Worm (Caenorhabditis elegans) whole organism, young adult: Measurements from ENCODE around the gene srm-4.

Experiments
- B0035.1 ChIP-seq: sonication (generic microtip); optimal IDR thresholded peaks from 2 replicates; lab custom pipeline; 2016; ENCODE audit warnings: missing genetic modification characterization, mild to moderate bottlenecking, missing compliant biosample characterization, missing genotype, missing genetic modification reagents
- B0336.3 ChIP-seq: fragments of 200-800 bp; sonication (Bioruptor generic); IDR thresholded peaks from 2 replicates; pipeline ENCODE4 v1.3.6; 2022; ENCODE audit warnings: missing genetic modification characterization, missing compliant biosample characterization
- C06A6.2 ChIP-seq: fragments of 200-800 bp; sonication (Bioruptor generic); conservative IDR thresholded peaks from 2 replicates; pipeline ENCODE4 v1.3.6; 2022; ENCODE audit warnings: missing genetic modification characterization, missing compliant biosample characterization
- C17E4.6 ChIP-seq: fragments of 200-800 bp; sonication (Bioruptor generic); IDR thresholded peaks from 2 replicates; pipeline ENCODE4 v1.3.6; 2022; ENCODE audit warnings: missing genetic modification reagents, missing genetic modification characterization, missing compliant biosample characterization
- F23B12.7 ChIP-seq: sonication (generic microtip); optimal IDR thresholded peaks from 2 replicates; lab custom pipeline; 2017; ENCODE audit warnings: missing genetic modification characterization, mild to moderate bottlenecking, missing compliant biosample characterization, antibody characterized with exemption, moderate library complexity; ENCODE audit not compliant: insufficient read depth
- F52B5.7 ChIP-seq: sonication (generic microtip); optimal IDR thresholded peaks from 2 replicates; lab custom pipeline; 2016; ENCODE audit warnings: mild to moderate bottlenecking, missing genetic modification characterization, missing compliant biosample characterization
- F57C9.4 ChIP-seq: sonication (generic microtip); optimal IDR thresholded peaks from 2 replicates; lab custom pipeline; 2017; ENCODE audit warnings: mild to moderate bottlenecking, missing genetic modification characterization, missing compliant biosample characterization
- K11D2.4 ChIP-seq: fragments of 200-800 bp; sonication (Bioruptor generic); IDR thresholded peaks from 2 replicates; pipeline ENCODE4 v1.3.6; 2022; ENCODE audit warnings: missing genetic modification reagents, missing genetic modification characterization, missing compliant biosample characterization
- K12H6.12 ChIP-seq: fragments of 200-800 bp; sonication (Bioruptor generic); optimal IDR thresholded peaks from 2 replicates; lab custom pipeline; 2018; ENCODE audit warnings: mild to moderate bottlenecking, missing genetic modification characterization, missing compliant biosample characterization
- Y53G8AR.9 ChIP-seq: fragments of 200-800 bp; sonication (Bioruptor generic); conservative IDR thresholded peaks from 2 replicates; pipeline ENCODE4 v1.3.6; 2022; ENCODE audit warnings: missing genetic modification reagents, missing genetic modification characterization, missing compliant biosample characterization
- Y79H2A.3 ChIP-seq: fragments of 200-800 bp; sonication (Bioruptor generic); conservative IDR thresholded peaks from 2 replicates; pipeline ENCODE4 v1.3.6; 2022; ENCODE audit warnings: missing genetic modification reagents, missing genetic modification characterization, missing compliant biosample characterization
- ama-1 ChIP-seq, 3 experiments: fragments of 150-350 bp in 1 of 3; sonication (generic microtip) in 2 of 3; optimal IDR thresholded peaks; 2 replicates each; lab custom pipeline; 2014 to 2018; ENCODE audit warnings: missing biosample characterization in 2 of 3, missing genetic modification characterization in 2 of 3, missing genetic modification reagents in 2 of 3
- atf-7 ChIP-seq: sonication (generic microtip); optimal IDR thresholded peaks from 2 replicates; lab custom pipeline; 2017; ENCODE audit warnings: mild to moderate bottlenecking, missing genetic modification characterization, missing compliant biosample characterization
- attf-3 ChIP-seq: fragments of 200-800 bp; sonication (Bioruptor generic); conservative IDR thresholded peaks from 2 replicates; pipeline ENCODE4 v1.3.6; 2022; ENCODE audit warnings: missing genetic modification reagents, missing genetic modification characterization, missing compliant biosample characterization
- attf-5 ChIP-seq: fragments of 200-800 bp; sonication (Bioruptor generic); optimal IDR thresholded peaks from 2 replicates; lab custom pipeline; 2018; ENCODE audit warnings: mild to moderate bottlenecking, missing genetic modification characterization, missing compliant biosample characterization
- bed-1 ChIP-seq: fragments of 200-800 bp; sonication (Bioruptor generic); IDR thresholded peaks from 2 replicates; pipeline ENCODE4 v1.3.6; 2022; ENCODE audit warnings: missing genetic modification reagents, missing genetic modification characterization, missing compliant biosample characterization
- bed-2 ChIP-seq: fragments of 200-800 bp; sonication (Bioruptor generic); IDR thresholded peaks from 2 replicates; pipeline ENCODE4 v1.3.6; 2022; ENCODE audit warnings: missing genetic modification reagents, missing genetic modification characterization, missing compliant biosample characterization
- cebp-1 ChIP-seq, 2 experiments: fragments of 200-800 bp in 1 of 2; sonication (Bioruptor generic) in 1 of 2; sonication (generic microtip) in 1 of 2; IDR thresholded peaks in 1 of 2; optimal IDR thresholded peaks in 1 of 2; 2 replicates each; pipeline versions ENCODE4 v1.3.6 to Lab custom; 2017 to 2022; ENCODE audit warnings: missing compliant biosample characterization in 2 of 2, missing genetic modification characterization in 2 of 2, mild to moderate bottlenecking in 1 of 2, missing genetic modification reagents in 1 of 2, moderate library complexity in 1 of 2
- cebp-2 ChIP-seq: fragments of 200-800 bp; sonication (Bioruptor generic); IDR thresholded peaks from 2 replicates; pipeline ENCODE4 v1.3.6; 2022; ENCODE audit warnings: missing genetic modification characterization, missing compliant biosample characterization
- ceh-40 ChIP-seq: fragments of 200-800 bp; sonication (Bioruptor generic); IDR thresholded peaks from 2 replicates; pipeline ENCODE4 v1.3.6; 2022; ENCODE audit warnings: missing genetic modification characterization, missing compliant biosample characterization
- dpff-1 ChIP-seq: sonication (generic microtip); optimal IDR thresholded peaks from 2 replicates; lab custom pipeline; 2017; ENCODE audit warnings: mild to moderate bottlenecking, missing genetic modification characterization, missing compliant biosample characterization
- fkh-3 ChIP-seq: sonication (generic microtip); optimal IDR thresholded peaks from 2 replicates; lab custom pipeline; 2016; ENCODE audit warnings: mild to moderate bottlenecking, missing genetic modification characterization, missing compliant biosample characterization
- hmg-20 ChIP-seq: fragments of 200-800 bp; sonication (Bioruptor generic); IDR thresholded peaks from 2 replicates; pipeline ENCODE4 v1.3.6; 2022; ENCODE audit warnings: missing genetic modification reagents, missing genetic modification characterization, missing compliant biosample characterization
- hsf-1 ChIP-seq: fragments of 200-800 bp; sonication (Bioruptor generic); IDR thresholded peaks from 2 replicates; pipeline ENCODE4 v1.3.6; 2022; ENCODE audit warnings: missing genetic modification reagents, missing genetic modification characterization, missing compliant biosample characterization
- lin-26 ChIP-seq: fragments of 200-800 bp; sonication (Bioruptor generic); IDR thresholded peaks from 2 replicates; pipeline ENCODE4 v1.3.6; 2022; ENCODE audit warnings: missing genetic modification reagents, missing genetic modification characterization, missing compliant biosample characterization
- lir-1 ChIP-seq: fragments of 200-800 bp; sonication (Bioruptor generic); conservative IDR thresholded peaks from 2 replicates; pipeline ENCODE4 v1.3.6; 2022; ENCODE audit warnings: missing genetic modification reagents, missing genetic modification characterization, missing compliant biosample characterization
- madf-10 ChIP-seq: sonication (generic microtip); optimal IDR thresholded peaks from 2 replicates; lab custom pipeline; 2016; ENCODE audit warnings: mild to moderate bottlenecking, missing genetic modification characterization, missing compliant biosample characterization
- madf-3 ChIP-seq: fragments of 200-800 bp; sonication (Bioruptor generic); IDR thresholded peaks from 2 replicates; pipeline ENCODE4 v1.3.6; 2022; ENCODE audit warnings: missing genetic modification reagents, missing genetic modification characterization, missing compliant biosample characterization
- madf-8 ChIP-seq: fragments of 200-800 bp; sonication (Bioruptor generic); conservative IDR thresholded peaks from 2 replicates; pipeline ENCODE4 v1.3.6; 2022; ENCODE audit warnings: missing genetic modification reagents, missing genetic modification characterization, missing compliant biosample characterization
- mel-28 ChIP-seq: sonication (generic microtip); optimal IDR thresholded peaks from 2 replicates; lab custom pipeline; 2016; ENCODE audit warnings: borderline replicate concordance, mild to moderate bottlenecking, missing genetic modification characterization, missing compliant biosample characterization
- nhr-27 ChIP-seq: fragments of 200-800 bp; sonication (Bioruptor generic); optimal IDR thresholded peaks from 2 replicates; lab custom pipeline; 2018; ENCODE audit warnings: mild to moderate bottlenecking, missing genetic modification characterization, moderate library complexity, missing compliant biosample characterization
- nhr-80 ChIP-seq: sonication (generic microtip); optimal IDR thresholded peaks from 2 replicates; lab custom pipeline; 2016; ENCODE audit warnings: missing genetic modification characterization, missing compliant biosample characterization
- nhr-90 ChIP-seq: sonication (generic microtip); optimal IDR thresholded peaks from 2 replicates; lab custom pipeline; 2016; ENCODE audit warnings: missing genotype, mild to moderate bottlenecking, missing genetic modification characterization, missing compliant biosample characterization
- pbrm-1 ChIP-seq: fragments of 200-800 bp; sonication (Bioruptor generic); IDR thresholded peaks from 2 replicates; pipeline ENCODE4 v1.3.6; 2022; ENCODE audit warnings: missing genetic modification reagents, missing genetic modification characterization, missing compliant biosample characterization
- rcor-1 ChIP-seq: fragments of 200-800 bp; sonication (Bioruptor generic); IDR thresholded peaks from 2 replicates; pipeline ENCODE4 v1.3.6; 2022; ENCODE audit warnings: missing genetic modification reagents, missing genetic modification characterization, missing compliant biosample characterization
- rec-8 ChIP-seq, 2 experiments: sonication (generic microtip); optimal IDR thresholded peaks; 2 replicates each; lab custom pipeline; 2016; ENCODE audit warnings: mild to moderate bottlenecking in 2 of 2, missing genetic modification characterization in 2 of 2, missing genetic modification reagents in 2 of 2, missing genotype in 2 of 2, missing biosample characterization in 1 of 2, missing compliant biosample characterization in 1 of 2, moderate library complexity in 1 of 2
- repo-1 ChIP-seq: sonication (generic microtip); optimal IDR thresholded peaks from 2 replicates; lab custom pipeline; 2017; ENCODE audit warnings: mild to moderate bottlenecking, missing genetic modification characterization, missing compliant biosample characterization
- tbp1 ChIP-seq: fragments of 200-800 bp; sonication (Bioruptor generic); optimal IDR thresholded peaks from 2 replicates; lab custom pipeline; 2018; ENCODE audit warnings: mild to moderate bottlenecking, missing genetic modification characterization, missing compliant biosample characterization
- unc-130 ChIP-seq: sonication (generic microtip); optimal IDR thresholded peaks from 2 replicates; lab custom pipeline; 2016; ENCODE audit warnings: missing genetic modification reagents, missing genetic modification characterization, missing compliant biosample characterization
- zfh-2 ChIP-seq: fragments of 200-800 bp; sonication (Bioruptor generic); conservative IDR thresholded peaks from 2 replicates; pipeline ENCODE4 v1.3.6; 2022; ENCODE audit warnings: missing genetic modification reagents, missing genetic modification characterization, missing compliant biosample characterization
- ztf-18 ChIP-seq: sonication (generic microtip); optimal IDR thresholded peaks from 2 replicates; lab custom pipeline; 2016; ENCODE audit warnings: missing genotype, mild to moderate bottlenecking, missing genetic modification characterization, missing compliant biosample characterization
- ztf-22 ChIP-seq: fragments of 200-800 bp; sonication (Bioruptor generic); optimal IDR thresholded peaks from 2 replicates; lab custom pipeline; 2018; ENCODE audit warnings: mild to moderate bottlenecking, missing genetic modification characterization, moderate library complexity, missing compliant biosample characterization
- ztf-25 ChIP-seq: fragments of 200-800 bp; sonication (Bioruptor generic); IDR thresholded peaks from 2 replicates; pipeline ENCODE4 v1.3.6; 2022; ENCODE audit warnings: missing genetic modification reagents, missing genetic modification characterization, missing compliant biosample characterization
- ztf-28 ChIP-seq: fragments of 200-800 bp; sonication (Bioruptor generic); IDR thresholded peaks from 2 replicates; pipeline ENCODE4 v1.3.6; 2022; ENCODE audit warnings: missing genetic modification reagents, missing genetic modification characterization, missing compliant biosample characterization

Gene srm-4

DNA sequence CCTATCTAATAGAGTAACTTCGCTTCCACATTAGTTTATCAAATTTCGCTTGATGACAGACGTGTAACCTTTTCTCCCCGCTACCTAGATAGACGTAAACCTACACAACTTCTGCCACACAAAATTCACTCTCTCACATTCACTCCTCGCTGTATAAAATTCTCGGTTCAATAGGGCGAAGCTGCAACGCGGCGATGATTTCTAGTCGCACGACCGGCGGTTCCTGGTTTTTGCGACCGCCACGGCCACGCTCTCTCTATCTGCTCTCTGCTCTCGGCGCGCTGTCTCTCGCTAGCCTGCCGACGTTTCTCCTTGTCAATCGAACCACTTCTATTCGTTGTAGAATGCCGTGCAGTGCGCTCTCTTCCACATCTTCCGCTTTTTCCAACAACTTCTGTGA is 17.7 kb downstream of the srm-4 start (continued):
- no peak for TF ChIP-seq madf-8 (GFP tag; lab: Robert Waterston, UW)
- TF ChIP-seq cebp-1 (GFP tag; IDR thresholded peaks at IDR 0.05; lab: Robert Waterston, UW): no peak
- TF ChIP-seq cebp-1 (tag; optimal IDR thresholded peaks at IDR 0.05; lab: Kevin White, UChicago): peak; percentile 83
- TF ChIP-seq madf-3 (GFP tag; lab: Robert Waterston, UW): 0 out of 2 replicates have a peak, but pooled peaks have one; percentile 18
- TF ChIP-seq ztf-22: peak; percentile 36
- no peak for TF ChIP-seq fkh-3
- TF ChIP-seq F57C9.4 (tag; lab: Kevin White, UChicago): no peak
- TF ChIP-seq mel-28 (tag; lab: Kevin White, UChicago): no peak
- peak; percentile 52; the same call in 1 of the 2 replicates for TF ChIP-seq hmg-20
- TF ChIP-seq C17E4.6: 0 out of 2 replicates have a peak, but pooled peaks have one; percentile 41
- peak; percentile 68; the same call in 1 of the 2 replicates for TF ChIP-seq pbrm-1 (GFP tag; lab: Robert Waterston, UW)
- peak; percentile 71 for TF ChIP-seq B0336.3 (GFP tag; lab: Robert Waterston, UW)
- peak; percentile 80 for TF ChIP-seq nhr-90 (tag; lab: Kevin White, UChicago)
- peak; percentile 95 for TF ChIP-seq attf-5 (GFP tag; lab: Kevin White, UChicago)
- 0 out of 2 replicates have a peak, but pooled peaks have one; percentile 27 for TF ChIP-seq ztf-28 (GFP tag; lab: Robert Waterston, UW)
- peak; percentile 33 for TF ChIP-seq repo-1 (tag; lab: Kevin White, UChicago)
- TF ChIP-seq Y53G8AR.9 (GFP tag; lab: Robert Waterston, UW): peak; percentile 55
- 0 out of 2 replicates have a peak, but pooled peaks have one; percentile 32 for TF ChIP-seq attf-3 (GFP tag; lab: Robert Waterston, UW)
- TF ChIP-seq atf-7 (tag; lab: Kevin White, UChicago): peak; percentile 76
- TF ChIP-seq F52B5.7 (tag; lab: Kevin White, UChicago): peak; percentile 46
- TF ChIP-seq lin-26: peak; percentile 74
- TF ChIP-seq ztf-18: peak; percentile 86
- peak; percentile 98 for TF ChIP-seq madf-10 (tag; lab: Kevin White, UChicago)
- peak; percentile 99 for TF ChIP-seq nhr-80 (tag; lab: Kevin White, UChicago)
- peak; percentile 46; the same call in 1 of the 2 replicates for TF ChIP-seq K11D2.4 (GFP tag; lab: Robert Waterston, UW)
- peak; percentile 59; the same call in 1 of the 2 replicates for TF ChIP-seq C06A6.2 (GFP tag; lab: Robert Waterston, UW)
- TF ChIP-seq rcor-1 (GFP tag; lab: Robert Waterston, UW): peak; percentile 51; the same call in 1 of the 2 replicates
- TF ChIP-seq lir-1 (GFP tag; lab: Robert Waterston, UW): 0 out of 2 replicates have a peak, but pooled peaks have one; percentile 47
- TF ChIP-seq bed-1 (GFP tag; lab: Robert Waterston, UW): no peak
- TF ChIP-seq, all 124 proteins: peak for 55

DNA sequence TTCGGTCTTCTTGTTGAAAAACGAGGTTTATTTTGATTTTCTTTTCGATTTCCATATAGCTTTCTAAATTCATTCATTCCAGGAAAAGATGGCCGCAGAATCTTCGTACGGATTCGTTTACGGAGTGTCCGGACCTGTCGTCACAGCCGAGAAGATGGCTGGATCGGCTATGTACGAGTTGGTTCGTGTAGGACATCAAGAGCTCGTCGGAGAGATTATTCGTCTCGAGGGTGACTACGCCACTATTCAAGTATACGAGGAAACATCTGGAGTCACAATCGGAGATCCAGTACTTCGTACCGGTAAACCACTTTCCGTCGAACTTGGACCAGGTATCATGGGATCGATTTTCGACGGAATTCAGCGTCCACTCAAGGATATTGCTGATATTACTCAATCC is 18.4 kb downstream of the srm-4 start, which contains the start of gene vha-13:
Gene vha-13 (plus strand): TSS at position 81 of the 400 bp plus-strand sequence.
- TF ChIP-seq ceh-40 (no peak), hsf-1 (GFP tag; lab: Robert Waterston, UW) (peak; percentile 35; the same call in 1 of the 2 replicates)

DNA sequence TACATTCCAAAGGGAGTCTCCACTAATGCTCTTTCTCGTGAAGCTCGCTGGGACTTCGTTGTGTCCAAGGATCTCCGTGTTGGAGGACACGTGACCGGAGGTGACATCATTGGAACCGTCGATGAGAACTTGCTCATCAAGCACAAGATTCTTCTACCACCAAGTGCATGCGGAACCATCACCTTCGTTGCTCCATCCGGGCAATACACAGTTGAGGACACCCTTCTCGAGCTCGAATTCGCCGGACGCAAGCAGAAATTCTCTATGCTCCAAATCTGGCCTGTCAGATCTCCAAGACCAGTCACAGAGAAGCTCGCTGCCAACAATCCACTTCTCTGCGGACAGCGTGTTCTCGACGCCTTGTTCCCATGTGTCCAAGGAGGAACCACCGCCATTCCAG is 18.8 kb downstream of the srm-4 start:
- no peak for TF ChIP-seq ztf-25
- no peak for TF ChIP-seq cebp-1 (GFP tag; IDR thresholded peaks at IDR 0.05; lab: Robert Waterston, UW)
- TF ChIP-seq cebp-1 (tag; optimal IDR thresholded peaks at IDR 0.05; lab: Kevin White, UChicago): no peak
- no peak for TF ChIP-seq cebp-2 (GFP tag; lab: Robert Waterston, UW)
- no peak for TF ChIP-seq bed-2 (GFP tag; lab: Robert Waterston, UW)
- TF ChIP-seq rec-8 (tag; optimal IDR thresholded peaks at IDR 0.05; lab: Kevin White, UChicago): no peak
- no peak for TF ChIP-seq K12H6.12 (tag; lab: Kevin White, UChicago)
- TF ChIP-seq tbp1 (GFP tag; lab: Kevin White, UChicago): no peak
- no peak for TF ChIP-seq B0035.1 (tag; lab: Kevin White, UChicago)
- 0 out of 2 replicates have a peak, but pooled peaks have one; percentile 21 for TF ChIP-seq K11D2.4 (GFP tag; lab: Robert Waterston, UW)
- 0 out of 2 replicates have a peak, but pooled peaks have one; percentile 9 for TF ChIP-seq lin-26
- TF ChIP-seq Y79H2A.3 (GFP tag; lab: Robert Waterston, UW): no peak
- TF ChIP-seq nhr-27: no peak
- TF ChIP-seq F23B12.7: no peak
- TF ChIP-seq dpff-1 (tag; lab: Kevin White, UChicago): peak; percentile 27
- TF ChIP-seq zfh-2 (GFP tag; lab: Robert Waterston, UW): peak; percentile 49; the same call in 1 of the 2 replicates
- no peak for TF ChIP-seq F57C9.4 (tag; lab: Kevin White, UChicago)
- TF ChIP-seq ceh-40: no peak
- no peak for TF ChIP-seq unc-130 (GFP tag; lab: Kevin White, UChicago)
- TF ChIP-seq ama-1 (optimal IDR thresholded peaks at IDR 0.05; lab: Kevin White, UChicago): no peak
- TF ChIP-seq ama-1 (GFP tag; optimal IDR thresholded peaks at IDR 0.05; lab: Kevin White, UChicago): no peak
